Fruit fly (Drosophila melanogaster) Kc167 (cell line): ENCODE data around the gene Sry-beta.

Experiments used
- Myc ChIP-seq: fragments of >200 bp; optimal IDR thresholded peaks from 2 replicates; lab custom pipeline; 2017; ENCODE audit warnings: missing external identifiers
- h ChIP-seq: fragments of >200 bp; optimal IDR thresholded peaks from 3 replicates; lab custom pipeline; 2018; ENCODE audit warnings: missing external identifiers
- insv ChIP-seq: fragments of >200 bp; optimal IDR thresholded peaks from 3 replicates; lab custom pipeline; 2018; ENCODE audit warnings: missing external identifiers
- psq ChIP-seq: fragments of >200 bp; optimal IDR thresholded peaks from 2 replicates; lab custom pipeline; 2017; ENCODE audit warnings: missing external identifiers
- ttk ChIP-seq: sonication (Bioruptor generic); optimal IDR thresholded peaks from 2 replicates; lab custom pipeline; 2017; ENCODE audit warnings: missing external identifiers

DNA sequence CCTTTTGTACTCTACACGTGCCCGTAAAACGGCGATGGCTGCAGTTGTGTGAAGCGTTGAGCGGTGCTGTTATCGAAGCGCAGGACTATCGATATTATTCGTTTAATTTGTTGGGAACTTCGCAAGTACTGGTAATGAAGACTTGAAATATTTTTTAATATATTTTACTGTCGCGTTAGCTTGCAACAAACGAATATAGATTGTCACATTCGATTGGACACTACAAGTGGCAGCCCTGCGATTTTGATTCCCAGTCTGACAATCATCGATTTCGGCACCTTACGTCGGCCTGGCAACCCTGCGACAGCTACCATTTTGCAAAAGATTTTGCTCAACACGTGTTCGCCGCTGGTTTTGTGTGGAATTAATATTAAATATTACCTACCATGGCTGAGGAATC is 34.9 kb upstream of the Sry-beta start, which contains the start of the genes Nlp and Nph:
- no peak for TF ChIP-seq Myc (lab: Kevin White, UChicago)
- TF ChIP-seq psq (lab: Kevin White, UChicago) = no peak
- no peak for TF ChIP-seq insv
- no peak for TF ChIP-seq ttk (lab: Kevin White, UChicago)
- TF ChIP-seq h (lab: Kevin White, UChicago) = no peak
